Fruit fly (Drosophila melanogaster): ENCODE measurements around the gene trbl.

dm6 chr3L:20442674-20443313, 41.4 kb upstream of the trbl start:
- TF ChIP-seq CG10348 (GFP tag; IDR thresholded peaks at IDR 0.05) = no peak
- no peak for TF ChIP-seq Pif1B (GFP tag; optimal IDR thresholded peaks at IDR 0.05)
- TF ChIP-seq CG8159 (tag; optimal IDR thresholded peaks at IDR 0.05) = no peak
- TF ChIP-seq CG15710 (tag; optimal IDR thresholded peaks at IDR 0.05) = no peak
- TF ChIP-seq fd96Ca (GFP tag; IDR thresholded peaks at IDR 0.05) = no peak
- TF ChIP-seq CG34367 (tag; optimal IDR thresholded peaks at IDR 0.05) = no peak
- no peak for TF ChIP-seq CG17806 (tag; optimal IDR thresholded peaks at IDR 0.05)
- no peak for TF ChIP-seq EcR (GFP tag; optimal IDR thresholded peaks at IDR 0.05)
- TF ChIP-seq Ets98B (GFP tag; IDR thresholded peaks at IDR 0.05) = no peak
- TF ChIP-seq CG14655 (GFP tag; optimal IDR thresholded peaks at IDR 0.05) = no peak
- TF ChIP-seq Snoo (tag; optimal IDR thresholded peaks at IDR 0.05) = no peak
- no peak for TF ChIP-seq rn (GFP tag; IDR thresholded peaks at IDR 0.05)
- no peak for TF ChIP-seq gl (tag; optimal IDR thresholded peaks at IDR 0.05)
- no peak for TF ChIP-seq Pif1A (GFP tag; optimal IDR thresholded peaks at IDR 0.05)
